Fruit fly (Drosophila melanogaster): ENCODE results near the gene CG9915.

Gene CG9915

dm6 chrX:16358670-16359320, 45.9 kb upstream of the CG9915 start, which contains the start of the genes U2af50 and PIG-Q (continued):
- TF ChIP-seq MTF-1 (GFP tag; optimal IDR thresholded peaks at IDR 0.05; ENCODE audit: borderline replicate concordance): no peak
- TF ChIP-seq CG1529 (GFP tag; optimal IDR thresholded peaks at IDR 0.05): peak; percentile 83
- TF ChIP-seq cas (GFP tag; IDR thresholded peaks at IDR 0.05): peak; percentile 74; the same call in 1 of the 2 replicates
- no peak for TF ChIP-seq sna (GFP tag; IDR thresholded peaks at IDR 0.05; ENCODE audit: partially characterized antibody)
- TF ChIP-seq Nf-YA (GFP tag; IDR thresholded peaks at IDR 0.05): peak; percentile 79
- TF ChIP-seq CG16779 (GFP tag; IDR thresholded peaks at IDR 0.05): no peak; the same call in 1 of the 2 replicates
- peak; percentile 91; the same call in 1 of the 2 replicates for TF ChIP-seq al (GFP tag; IDR thresholded peaks at IDR 0.05)
- no peak for TF ChIP-seq klu (GFP tag; IDR thresholded peaks at IDR 0.05)
- TF ChIP-seq CG2199 (GFP tag; IDR thresholded peaks at IDR 0.05): peak; percentile 93
- TF ChIP-seq Gsc (GFP tag; IDR thresholded peaks at IDR 0.05): no peak
- TF ChIP-seq hkb (optimal IDR thresholded peaks at IDR 0.05): no peak
- peak; percentile 93 for TF ChIP-seq hkb (GFP tag; IDR thresholded peaks at IDR 0.05)
- TF ChIP-seq CG10321 (GFP tag; IDR thresholded peaks at IDR 0.05): no peak
- TF ChIP-seq B-H2 (GFP tag; optimal IDR thresholded peaks at IDR 0.05): peak; percentile 89
- no peak for TF ChIP-seq usp (GFP tag; optimal IDR thresholded peaks at IDR 0.05)
- no peak for TF ChIP-seq CG14860 (GFP tag; IDR thresholded peaks at IDR 0.05; ENCODE audit: partially characterized antibody)
- peak; percentile 94 for TF ChIP-seq Xbp1 (GFP tag; optimal IDR thresholded peaks at IDR 0.05)
- TF ChIP-seq Meics (GFP tag; optimal IDR thresholded peaks at IDR 0.05): peak; percentile 92
- peak; percentile 86 for TF ChIP-seq CG4820 (GFP tag; optimal IDR thresholded peaks at IDR 0.05)
- TF ChIP-seq CG16815 (GFP tag; optimal IDR thresholded peaks at IDR 0.05): peak; percentile 87
- TF ChIP-seq bab2 (GFP tag; optimal IDR thresholded peaks at IDR 0.05): peak; percentile 71
- peak; percentile 91 for TF ChIP-seq HLH3B (GFP tag; IDR thresholded peaks at IDR 0.05)
- TF ChIP-seq Lim3 (GFP tag; IDR thresholded peaks at IDR 0.05): no peak; the same call in 1 of the 2 replicates
- peak; percentile 83; the same call in 1 of the 2 replicates for TF ChIP-seq wor (GFP tag; IDR thresholded peaks at IDR 0.05)
- peak; percentile 78 for TF ChIP-seq ac (GFP tag; optimal IDR thresholded peaks at IDR 0.05)
- TF ChIP-seq tio (GFP tag; optimal IDR thresholded peaks at IDR 0.05): no peak
- peak; percentile 16 for TF ChIP-seq eyg (GFP tag; optimal IDR thresholded peaks at IDR 0.05)
- TF ChIP-seq sima (GFP tag; optimal IDR thresholded peaks at IDR 0.05): no peak
- TF ChIP-seq Dref (GFP tag; IDR thresholded peaks at IDR 0.05): peak; percentile 74
- no peak; the same call in 1 of the 2 replicates for TF ChIP-seq ara (GFP tag; IDR thresholded peaks at IDR 0.05)
- peak; percentile 97 for TF ChIP-seq pfk (GFP tag; optimal IDR thresholded peaks at IDR 0.05)
- TF ChIP-seq CG6791 (GFP tag; IDR thresholded peaks at IDR 0.05; ENCODE audit: partially characterized antibody): peak; percentile 26; the same call in 1 of the 3 replicates
- peak; percentile 93 for TF ChIP-seq Ada2b (GFP tag; IDR thresholded peaks at IDR 0.05)
- no peak; the same call in none of the 3 replicates for TF ChIP-seq knrl (GFP tag; IDR thresholded peaks at IDR 0.05; ENCODE audit: partially characterized antibody)
- TF ChIP-seq CG4424 (GFP tag; optimal IDR thresholded peaks at IDR 0.05): peak; percentile 89
- peak; percentile 77 for TF ChIP-seq CG34376 (GFP tag; optimal IDR thresholded peaks at IDR 0.05)
- TF ChIP-seq Ssrp (tag; optimal IDR thresholded peaks at IDR 0.05): peak; percentile 94
- peak; percentile 98 for TF ChIP-seq row (GFP tag; IDR thresholded peaks at IDR 0.05)
- peak; percentile 92 for TF ChIP-seq CG18599 (GFP tag; optimal IDR thresholded peaks at IDR 0.05)
- TF ChIP-seq tup (GFP tag; optimal IDR thresholded peaks at IDR 0.05): peak; percentile 9
- peak; percentile 43 for TF ChIP-seq CG1647 (GFP tag; optimal IDR thresholded peaks at IDR 0.05)
- TF ChIP-seq scrt (GFP tag; optimal IDR thresholded peaks at IDR 0.05): peak; percentile 84
- peak; percentile 90 for TF ChIP-seq H2.0 (GFP tag; IDR thresholded peaks at IDR 0.05)
- TF ChIP-seq cg (GFP tag; optimal IDR thresholded peaks at IDR 0.05): peak; percentile 77
- no peak for TF ChIP-seq aop (GFP tag; IDR thresholded peaks at IDR 0.05)
- no peak for TF ChIP-seq yki (optimal IDR thresholded peaks at IDR 0.05)
- peak; percentile 87 for TF ChIP-seq Spps (tag; optimal IDR thresholded peaks at IDR 0.05)
- TF ChIP-seq CG6683 (GFP tag; optimal IDR thresholded peaks at IDR 0.05): peak; percentile 74
- TF ChIP-seq Opbp (GFP tag; IDR thresholded peaks at IDR 0.05; ENCODE audit: partially characterized antibody): 0 out of 3 replicates have a peak, but pooled peaks have one; percentile 34
- peak; percentile 36 for TF ChIP-seq NC2β (GFP tag; optimal IDR thresholded peaks at IDR 0.05)

Measured in whole organism, embryonic.